Fruit fly (Drosophila melanogaster) whole organism, prepupa: ENCODE measurements around the gene lark.

Source experiments
- CG11902 ChIP-seq: fragments of 200-800 bp; sonication (Bioruptor generic); optimal IDR thresholded peaks from 3 replicates; lab custom pipeline; 2016; ENCODE audit warnings: missing biosample characterization, missing genetic modification characterization
- CG16779 ChIP-seq: fragments of 200-800 bp; sonication (Bioruptor generic); optimal IDR thresholded peaks from 3 replicates; lab custom pipeline; 2017; ENCODE audit warnings: missing biosample characterization, mild to moderate bottlenecking, missing genetic modification characterization
- vri ChIP-seq: fragments of 200-800 bp; sonication (Bioruptor generic); optimal IDR thresholded peaks from 3 replicates; lab custom pipeline; 2016; ENCODE audit warnings: missing biosample characterization, mild to moderate bottlenecking, missing genetic modification characterization

dm6 chr3L:7349311-7349710 lies 10.2 kb downstream of the lark start:
- TF ChIP-seq vri (no peak), CG16779 (no peak), CG11902 (GFP tag; lab: Kevin White, UChicago) (no peak)
